Worm (Caenorhabditis elegans): ENCODE results near the gene scl-25.

ce11 chrV:17273249-17273648 is 47.8 kb downstream of the scl-25 start, which contains the start of gene K10G4.10:
- TF ChIP-seq aly-2 (tag; optimal IDR thresholded peaks at IDR 0.05) (no peak), pag-3 (tag; optimal IDR thresholded peaks at IDR 0.05; ENCODE audit: borderline replicate concordance, insufficient read depth) (no peak), ama-1 (optimal IDR thresholded peaks at IDR 0.05) (no peak)

Data from whole organism, L1 larva.